Fruit fly (Drosophila melanogaster): ENCODE measurements around the gene CG5921.

DNA sequence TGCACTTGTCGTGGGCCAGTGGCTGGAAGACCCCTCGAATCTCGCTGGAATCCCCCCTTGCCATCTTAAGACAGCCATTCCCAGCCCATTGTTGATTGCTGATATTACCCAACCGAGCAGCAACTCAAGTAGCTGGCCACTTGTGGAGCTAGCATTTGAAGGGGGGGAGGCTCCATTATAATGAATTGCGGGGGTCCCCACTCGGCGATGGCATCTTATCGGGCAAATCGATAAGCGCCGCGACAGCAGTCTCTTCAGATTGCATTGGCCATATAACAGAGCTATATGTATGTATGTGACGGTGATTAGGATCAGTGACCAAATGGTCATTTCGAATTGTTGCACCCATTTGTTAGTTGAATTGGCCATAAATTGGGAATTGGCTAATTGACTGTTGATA lies 11.5 kb downstream of the CG5921 start:
- TF ChIP-seq CG4318 (GFP tag; optimal IDR thresholded peaks at IDR 0.05) (no peak), CG8632 (GFP tag; optimal IDR thresholded peaks at IDR 0.05) (no peak), Gug (GFP tag; IDR thresholded peaks at IDR 0.05) (no peak), Eip93F (GFP tag; optimal IDR thresholded peaks at IDR 0.05) (no peak), pdm3 (GFP tag; optimal IDR thresholded peaks at IDR 0.05) (no peak), spab (GFP tag; optimal IDR thresholded peaks at IDR 0.05) (no peak), Hr39 (GFP tag; optimal IDR thresholded peaks at IDR 0.05) (no peak), esn (GFP tag; optimal IDR thresholded peaks at IDR 0.05) (no peak), CG8319 (GFP tag; optimal IDR thresholded peaks at IDR 0.05) (no peak)
